Worm (Caenorhabditis elegans): ENCODE measurements around the gene ccpp-6.

Gene ccpp-6

DNA sequence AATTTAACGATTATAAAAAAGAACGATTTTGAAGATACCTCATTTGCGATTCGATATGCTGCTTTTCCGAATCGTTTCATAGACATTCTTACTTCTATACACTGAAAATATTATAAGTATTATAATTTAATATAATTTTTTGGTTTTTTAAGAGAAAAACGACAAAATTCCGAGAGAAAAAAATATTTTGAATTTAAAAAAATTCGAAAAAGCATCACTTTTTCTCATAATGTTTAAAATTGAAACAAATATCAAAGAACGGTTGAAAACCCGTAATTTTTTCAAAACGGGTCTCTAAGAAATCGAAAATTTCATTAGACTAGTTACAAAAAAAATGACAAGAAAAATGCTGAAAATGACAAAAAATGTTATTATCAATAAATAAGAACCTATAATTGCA, 8.5 kb upstream of the ccpp-6 start, which contains the start of gene pink-1:
Gene pink-1, minus strand, starts transcription at position 101 of the 400 bp plus-strand sequence.
- TF ChIP-seq tbx-7 (tag; optimal IDR thresholded peaks at IDR 0.05) (no peak), npax-4 (tag; optimal IDR thresholded peaks at IDR 0.05) (no peak), unc-86 (tag; optimal IDR thresholded peaks at IDR 0.05) (no peak), nfya-1 (tag; optimal IDR thresholded peaks at IDR 0.05) (no peak), pag-3 (tag; optimal IDR thresholded peaks at IDR 0.05; ENCODE audit: borderline replicate concordance) (no peak), ama-1 (optimal IDR thresholded peaks at IDR 0.05) (no peak), tbx-2 (tag; optimal IDR thresholded peaks at IDR 0.05) (no peak), F13H6.1 (tag; optimal IDR thresholded peaks at IDR 0.05) (no peak), pha-4 (tag; optimal IDR thresholded peaks at IDR 0.05) (no peak), hlh-13 (GFP tag; optimal IDR thresholded peaks at IDR 0.05) (no peak), pha-2 (tag; optimal IDR thresholded peaks at IDR 0.05) (no peak), hlh-15 (tag; optimal IDR thresholded peaks at IDR 0.05) (no peak)

DNA sequence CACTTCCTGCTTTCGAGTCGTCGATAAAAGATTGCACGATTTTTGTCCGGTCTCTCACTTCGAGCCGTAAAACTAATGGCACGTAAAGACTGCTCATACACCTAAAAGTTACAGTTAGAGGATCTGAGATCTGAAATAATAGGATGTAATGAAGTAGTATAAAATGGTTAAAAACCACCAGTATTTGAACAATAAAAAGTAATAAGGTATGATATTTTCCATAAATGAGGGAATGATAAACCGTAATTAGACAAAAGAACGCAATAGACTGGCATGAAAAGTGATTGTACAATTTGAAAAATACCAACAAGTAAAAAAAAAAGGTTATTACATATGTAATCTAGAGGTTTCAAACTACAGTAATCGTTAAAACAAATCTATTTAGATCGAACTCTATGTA, 6.0 kb upstream of the ccpp-6 start, which contains the start of gene brap-2:
Gene brap-2, minus strand, starts transcription at position 101 of the 400 bp plus-strand sequence.
- TF ChIP-seq odd-2 (tag; optimal IDR thresholded peaks at IDR 0.05) (no peak), ceh-2 (tag; optimal IDR thresholded peaks at IDR 0.05) (no peak), C08G9.2 (tag; optimal IDR thresholded peaks at IDR 0.05) (no peak), hlh-30 (tag; optimal IDR thresholded peaks at IDR 0.05; ENCODE audit: insufficient read depth) (no peak), ztf-16 (tag; optimal IDR thresholded peaks at IDR 0.05) (no peak), K09A11.1 (tag; optimal IDR thresholded peaks at IDR 0.05; ENCODE audit: insufficient read depth) (no peak), mec-3 (tag; optimal IDR thresholded peaks at IDR 0.05; ENCODE audit: borderline replicate concordance) (no peak), nfya-1 (tag; optimal IDR thresholded peaks at IDR 0.05) (no peak), ceh-22 (tag; optimal IDR thresholded peaks at IDR 0.05) (no peak), lim-6 (tag; optimal IDR thresholded peaks at IDR 0.05) (no peak), pag-3 (tag; optimal IDR thresholded peaks at IDR 0.05; ENCODE audit: borderline replicate concordance) (no peak), ets-4 (tag; optimal IDR thresholded peaks at IDR 0.05) (no peak), npax-4 (tag; optimal IDR thresholded peaks at IDR 0.05) (no peak), hlh-8 (tag; optimal IDR thresholded peaks at IDR 0.05) (no peak), eyg-1 (tag; optimal IDR thresholded peaks at IDR 0.05) (no peak), lin-11 (tag; optimal IDR thresholded peaks at IDR 0.05) (no peak), sox-2 (GFP tag; IDR thresholded peaks at IDR 0.05) (no peak), Y22D7AL.16 (tag; optimal IDR thresholded peaks at IDR 0.05) (no peak), ceh-9 (tag; optimal IDR thresholded peaks at IDR 0.05) (no peak), fkh-6 (tag; optimal IDR thresholded peaks at IDR 0.05) (no peak)

DNA sequence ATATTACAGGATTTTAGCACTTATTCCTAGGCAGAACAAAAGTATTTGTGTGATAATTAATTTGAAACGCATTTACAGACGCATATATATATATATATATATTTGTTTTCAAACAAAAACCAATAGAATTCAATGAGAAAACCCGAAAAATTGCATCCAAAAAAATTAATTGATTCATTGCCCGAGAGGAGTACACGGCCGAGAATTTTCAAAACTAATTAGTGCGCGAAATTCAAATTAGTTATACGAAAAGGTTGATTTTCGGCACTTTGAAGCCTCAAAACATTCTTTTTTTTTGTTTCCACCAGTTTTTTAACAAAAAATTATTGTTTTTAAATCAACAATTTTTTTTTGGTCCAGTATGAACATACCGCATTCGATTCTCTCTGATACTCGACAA, 4.3 kb upstream of the ccpp-6 start:
- TF ChIP-seq hlh-15 (tag; optimal IDR thresholded peaks at IDR 0.05), result no peak
- TF ChIP-seq elt-2 (tag; optimal IDR thresholded peaks at IDR 0.05), result peak; percentile 2

DNA sequence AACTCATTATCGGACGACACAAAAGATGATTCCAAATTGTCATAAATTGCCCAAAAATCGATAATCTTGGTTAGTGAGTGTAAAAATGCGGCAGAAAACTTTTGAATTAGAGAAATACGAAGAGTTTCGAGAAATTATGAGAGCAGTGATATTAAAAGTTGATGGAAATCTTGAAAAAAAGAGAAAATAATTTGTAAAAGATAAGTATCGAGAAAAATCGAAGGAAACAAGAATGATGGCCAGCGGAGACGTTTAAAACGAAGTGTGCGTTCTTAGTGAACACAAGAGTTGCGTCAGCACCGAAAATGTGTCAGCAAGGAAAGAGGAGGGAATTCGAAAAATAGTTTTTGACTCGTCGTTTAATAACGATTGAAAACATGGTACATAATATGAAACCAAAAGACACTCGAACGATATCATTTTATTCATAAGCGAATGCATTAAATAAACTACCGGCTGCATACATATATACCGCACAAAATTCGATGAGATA, 2.8 kb upstream of the ccpp-6 start, which contains the start of gene ndx-6:
Gene ndx-6, minus strand, starts transcription at position 51 of the 493 bp plus-strand sequence.
- TF ChIP-seq unc-3 (GFP tag; conservative IDR thresholded peaks at IDR 0.05), result no peak
- TF ChIP-seq unc-3 (tag; optimal IDR thresholded peaks at IDR 0.05), result peak; percentile 58
- no peak for TF ChIP-seq ceh-24 (tag; optimal IDR thresholded peaks at IDR 0.05)
- TF ChIP-seq ceh-19 (GFP tag; optimal IDR thresholded peaks at IDR 0.05), result peak; percentile 53
- no peak for TF ChIP-seq hlh-30 (tag; optimal IDR thresholded peaks at IDR 0.05; ENCODE audit: insufficient read depth)
- TF ChIP-seq unc-42 (tag; optimal IDR thresholded peaks at IDR 0.05), result peak; percentile 44
- TF ChIP-seq elt-2 (tag; optimal IDR thresholded peaks at IDR 0.05), result peak; percentile 91
- TF ChIP-seq ceh-22 (tag; optimal IDR thresholded peaks at IDR 0.05), result no peak
- peak; percentile 14 for TF ChIP-seq C08G9.2 (tag; optimal IDR thresholded peaks at IDR 0.05)
- peak; percentile 16 for TF ChIP-seq ets-4 (tag; optimal IDR thresholded peaks at IDR 0.05)
- TF ChIP-seq ref-2 (tag; optimal IDR thresholded peaks at IDR 0.05), result peak; percentile 55
- TF ChIP-seq ceh-48 (tag; optimal IDR thresholded peaks at IDR 0.05), result peak; percentile 46
- TF ChIP-seq ceh-9 (tag; optimal IDR thresholded peaks at IDR 0.05), result no peak
- TF ChIP-seq ceh-14 (tag; optimal IDR thresholded peaks at IDR 0.05), result no peak
- TF ChIP-seq C38D4.7 (GFP tag; optimal IDR thresholded peaks at IDR 0.05), result peak; percentile 16
- peak; percentile 11 for TF ChIP-seq sdc-2 (tag; optimal IDR thresholded peaks at IDR 0.05)
- no peak for TF ChIP-seq pros-1 (tag; optimal IDR thresholded peaks at IDR 0.05)
- peak; percentile 78 for TF ChIP-seq ceh-31 (tag; optimal IDR thresholded peaks at IDR 0.05)
- TF ChIP-seq ceh-18 (tag; optimal IDR thresholded peaks at IDR 0.05), result peak; percentile 60
- TF ChIP-seq sox-4 (tag; optimal IDR thresholded peaks at IDR 0.05), result no peak
- no peak for TF ChIP-seq zip-5 (tag; optimal IDR thresholded peaks at IDR 0.05)
- no peak for TF ChIP-seq ceh-30 (tag; optimal IDR thresholded peaks at IDR 0.05)
- TF ChIP-seq pqm-1 (tag; optimal IDR thresholded peaks at IDR 0.05), result no peak
- no peak for TF ChIP-seq ceh-45 (GFP tag; IDR thresholded peaks at IDR 0.05)

Data from whole organism, late embryonic.